Fruit fly (Drosophila melanogaster) whole organism, embryonic: ENCODE results near the gene CG10301.

Experiments used
- C15 ChIP-seq: fragments of 200-800 bp; sonication (Bioruptor generic); IDR thresholded peaks from 3 replicates; pipeline ENCODE4 v1.3.6; 2022; ENCODE audit warnings: missing biosample characterization, missing genetic modification characterization
- CG10321 ChIP-seq: fragments of 200-800 bp; sonication (Bioruptor generic); IDR thresholded peaks from 2 replicates; pipeline ENCODE4 v1.3.6; 2022; ENCODE audit warnings: missing biosample characterization, missing genetic modification characterization
- CG11504 ChIP-seq: fragments of 200-800 bp; sonication (Bioruptor generic); optimal IDR thresholded peaks from 3 replicates; lab custom pipeline; 2019; ENCODE audit warnings: missing biosample characterization, mild to moderate bottlenecking, missing genetic modification characterization, moderate library complexity
- CG11696 ChIP-seq: fragments of 200-800 bp; sonication (Bioruptor generic); IDR thresholded peaks from 2 replicates; pipeline ENCODE4 v1.3.6; 2022; ENCODE audit warnings: missing biosample characterization, missing genetic modification characterization
- CG11723 ChIP-seq: fragments of 200-800 bp; sonication (Bioruptor generic); optimal IDR thresholded peaks from 2 replicates; lab custom pipeline; 2017; ENCODE audit warnings: missing biosample characterization, mild to moderate bottlenecking, missing genetic modification characterization
- CG12219 ChIP-seq: fragments of 200-800 bp; sonication (Bioruptor generic); optimal IDR thresholded peaks from 3 replicates; lab custom pipeline; 2018; ENCODE audit warnings: missing biosample characterization, mild to moderate bottlenecking, missing genetic modification characterization
- CG1233 ChIP-seq: fragments of 200-800 bp; sonication (Bioruptor generic); optimal IDR thresholded peaks from 4 replicates; lab custom pipeline; 2018; ENCODE audit warnings: missing biosample characterization, mild to moderate bottlenecking, missing genetic modification characterization
- CG17359 ChIP-seq: fragments of 200-800 bp; sonication (Bioruptor generic); optimal IDR thresholded peaks from 3 replicates; lab custom pipeline; 2018; ENCODE audit warnings: missing biosample characterization, mild to moderate bottlenecking, missing genetic modification characterization, moderate library complexity
- CG2120 ChIP-seq: fragments of 200-800 bp; sonication (Bioruptor generic); optimal IDR thresholded peaks from 3 replicates; lab custom pipeline; 2016; ENCODE audit warnings: missing biosample characterization, missing genetic modification characterization
- CG3065 ChIP-seq: fragments of 200-800 bp; sonication (Bioruptor generic); optimal IDR thresholded peaks from 2 replicates; lab custom pipeline; 2016; ENCODE audit warnings: missing biosample characterization, missing genetic modification characterization
- CG31388 ChIP-seq: fragments of 200-800 bp; sonication (Bioruptor generic); optimal IDR thresholded peaks from 2 replicates; lab custom pipeline; 2016; ENCODE audit warnings: missing biosample characterization, missing genetic modification characterization
- CG31441 ChIP-seq: fragments of 200-800 bp; sonication (Bioruptor generic); IDR thresholded peaks from 2 replicates; pipeline ENCODE4 v1.3.6; 2022; ENCODE audit warnings: missing biosample characterization, missing genetic modification characterization
- CG4360 ChIP-seq: fragments of 200-800 bp; sonication (Bioruptor generic); IDR thresholded peaks from 2 replicates; pipeline ENCODE4 v1.3.6; 2022; ENCODE audit warnings: missing biosample characterization, missing genetic modification characterization
- CG4820 ChIP-seq: fragments of 200-800 bp; sonication (Bioruptor generic); optimal IDR thresholded peaks from 3 replicates; lab custom pipeline; 2016; ENCODE audit warnings: missing biosample characterization, missing genetic modification characterization
- CG6689 ChIP-seq: fragments of 200-800 bp; sonication (Bioruptor generic); IDR thresholded peaks from 2 replicates; pipeline ENCODE4 v1.3.6; 2022; ENCODE audit warnings: missing biosample characterization, missing genetic modification characterization
- CG6765 ChIP-seq: fragments of 200-800 bp; sonication (Bioruptor generic); optimal IDR thresholded peaks from 3 replicates; lab custom pipeline; 2017; ENCODE audit warnings: missing biosample characterization, mild to moderate bottlenecking, missing genetic modification characterization
- CG7839 ChIP-seq: fragments of 200-800 bp; sonication (Bioruptor generic); optimal IDR thresholded peaks from 3 replicates; lab custom pipeline; 2018; ENCODE audit warnings: missing biosample characterization, mild to moderate bottlenecking, missing genetic modification characterization, moderate library complexity
- CG9797 ChIP-seq: fragments of 200-800 bp; sonication (Bioruptor generic); optimal IDR thresholded peaks from 3 replicates; lab custom pipeline; 2018; ENCODE audit warnings: missing biosample characterization, mild to moderate bottlenecking, missing genetic modification characterization
- CHES-1-like ChIP-seq: fragments of 200-800 bp; sonication (Bioruptor generic); optimal IDR thresholded peaks from 2 replicates; lab custom pipeline; 2016; ENCODE audit warnings: missing biosample characterization, missing genetic modification characterization
- Chrac-16 ChIP-seq: fragments of 200-800 bp; sonication (Bioruptor generic); optimal IDR thresholded peaks from 3 replicates; lab custom pipeline; 2016; ENCODE audit warnings: missing biosample characterization, missing genetic modification characterization
- D ChIP-seq, 2 experiments: fragments of 200-800 bp in 1 of 2; fragments of >200 bp in 1 of 2; sonication (Bioruptor generic) in 1 of 2; optimal IDR thresholded peaks; 2 replicates in 1 of 2; 3 replicates in 1 of 2; lab custom pipeline; 2017; ENCODE audit warnings: mild to moderate bottlenecking in 1 of 2, missing biosample characterization in 1 of 2, missing genetic modification characterization in 1 of 2, missing genetic modification reagents in 1 of 2
- Dip3 ChIP-seq: fragments of 200-800 bp; sonication (Bioruptor generic); optimal IDR thresholded peaks from 3 replicates; lab custom pipeline; 2016; ENCODE audit warnings: missing biosample characterization, missing genetic modification characterization
- Elba2 ChIP-seq: fragments of 200-800 bp; sonication (Bioruptor generic); optimal IDR thresholded peaks from 3 replicates; lab custom pipeline; 2016; ENCODE audit warnings: missing biosample characterization, missing genetic modification characterization
- Fer3 ChIP-seq: fragments of 200-800 bp; sonication (Bioruptor generic); optimal IDR thresholded peaks from 2 replicates; lab custom pipeline; 2018; ENCODE audit warnings: missing biosample characterization, mild to moderate bottlenecking, missing genetic modification characterization, moderate library complexity
- Gug ChIP-seq: fragments of 200-800 bp; sonication (Bioruptor generic); IDR thresholded peaks from 4 replicates; pipeline ENCODE4 v1.3.6; 2022; ENCODE audit warnings: missing biosample characterization, missing genetic modification characterization
- Hand ChIP-seq: fragments of 200-800 bp; sonication (Bioruptor generic); optimal IDR thresholded peaks from 2 replicates; lab custom pipeline; 2017; ENCODE audit warnings: mild to moderate bottlenecking, missing biosample characterization, missing genetic modification reagents, missing genetic modification characterization
- Hr51 ChIP-seq, 2 experiments: fragments of 200-800 bp; sonication (Bioruptor generic); optimal IDR thresholded peaks; 2 replicates in 1 of 2; 3 replicates in 1 of 2; lab custom pipeline; 2016 to 2018; ENCODE audit warnings: missing biosample characterization in 2 of 2, missing genetic modification characterization in 2 of 2, mild to moderate bottlenecking in 1 of 2, moderate library complexity in 1 of 2
- Lhr ChIP-seq: fragments of 200-800 bp; sonication (Bioruptor generic); optimal IDR thresholded peaks from 3 replicates; lab custom pipeline; 2017; ENCODE audit warnings: mild to moderate bottlenecking, missing biosample characterization, missing genetic modification reagents, missing genetic modification characterization
- Lim3 ChIP-seq: fragments of 200-800 bp; sonication (Bioruptor generic); IDR thresholded peaks from 2 replicates; pipeline ENCODE4 v1.3.6; 2022; ENCODE audit warnings: missing biosample characterization, missing genetic modification characterization
- NFAT ChIP-seq: fragments of 200-800 bp; sonication (Bioruptor generic); IDR thresholded peaks from 2 replicates; pipeline ENCODE4 v1.3.6; 2022; ENCODE audit warnings: missing biosample characterization, missing genetic modification characterization
- Ravus ChIP-seq: fragments of 200-800 bp; sonication (Bioruptor generic); IDR thresholded peaks from 2 replicates; pipeline ENCODE4 v1.3.6; 2022; ENCODE audit warnings: missing biosample characterization, missing genetic modification characterization
- Scr ChIP-seq: fragments of 200-800 bp; sonication (Bioruptor generic); IDR thresholded peaks from 2 replicates; pipeline ENCODE4 v1.3.6; 2022; ENCODE audit warnings: missing biosample characterization, missing genetic modification characterization; ENCODE audit not compliant: partially characterized antibody
- Spps ChIP-seq: fragments of 200-800 bp; sonication (Bioruptor generic); optimal IDR thresholded peaks from 2 replicates; lab custom pipeline; 2018; ENCODE audit warnings: missing biosample characterization, mild to moderate bottlenecking, missing genetic modification characterization
- Xbp1 ChIP-seq: fragments of 200-800 bp; sonication (Bioruptor generic); optimal IDR thresholded peaks from 3 replicates; lab custom pipeline; 2016; ENCODE audit warnings: missing biosample characterization, mild to moderate bottlenecking, missing genetic modification characterization
- bbx ChIP-seq: fragments of 200-800 bp; sonication (Bioruptor generic); IDR thresholded peaks from 2 replicates; pipeline ENCODE4 v1.3.6; 2022; ENCODE audit warnings: missing biosample characterization, missing genetic modification characterization; ENCODE audit not compliant: partially characterized antibody
- danr ChIP-seq: fragments of 200-800 bp; sonication (Bioruptor generic); IDR thresholded peaks from 2 replicates; pipeline ENCODE4 v1.3.6; 2022; ENCODE audit warnings: missing biosample characterization, missing genetic modification characterization
- dati ChIP-seq: fragments of 200-800 bp; sonication (Bioruptor generic); IDR thresholded peaks from 2 replicates; pipeline ENCODE4 v1.3.6; 2022; ENCODE audit warnings: missing biosample characterization, missing genetic modification characterization
- disco-r ChIP-seq: fragments of 200-800 bp; sonication (Bioruptor generic); optimal IDR thresholded peaks from 2 replicates; lab custom pipeline; 2016; ENCODE audit warnings: missing biosample characterization, missing genetic modification characterization
- fd102C ChIP-seq: fragments of 200-800 bp; sonication (Bioruptor generic); optimal IDR thresholded peaks from 2 replicates; lab custom pipeline; 2018; ENCODE audit warnings: missing biosample characterization, mild to moderate bottlenecking, missing genetic modification characterization, moderate library complexity
- insv ChIP-seq, 2 experiments: fragments of 200-800 bp; sonication (Bioruptor generic); optimal IDR thresholded peaks; 3 replicates each; lab custom pipeline; 2016 to 2018; ENCODE audit warnings: missing biosample characterization in 2 of 2, missing genetic modification characterization in 2 of 2
- jing ChIP-seq: fragments of 200-800 bp; sonication (Bioruptor generic); optimal IDR thresholded peaks from 2 replicates; lab custom pipeline; 2018; ENCODE audit warnings: missing biosample characterization, mild to moderate bottlenecking, missing genetic modification characterization
- lilli ChIP-seq: fragments of 200-800 bp; sonication (Bioruptor generic); optimal IDR thresholded peaks from 3 replicates; lab custom pipeline; 2016; ENCODE audit warnings: missing biosample characterization, missing genetic modification characterization
- mam ChIP-seq: fragments of 200-800 bp; sonication (Bioruptor generic); optimal IDR thresholded peaks from 3 replicates; lab custom pipeline; 2016; ENCODE audit warnings: missing biosample characterization, missing genetic modification characterization
- oc ChIP-seq: fragments of 200-800 bp; sonication (Bioruptor generic); optimal IDR thresholded peaks from 2 replicates; lab custom pipeline; 2018; ENCODE audit warnings: missing biosample characterization, mild to moderate bottlenecking, missing genetic modification characterization, moderate library complexity
- otp ChIP-seq: fragments of 200-800 bp; sonication (Bioruptor generic); IDR thresholded peaks from 3 replicates; pipeline ENCODE4, ENCODE4 v1.3.6; 2022; ENCODE audit warnings: missing biosample characterization, missing genetic modification characterization
- p53 ChIP-seq: fragments of 200-800 bp; sonication (Bioruptor generic); optimal IDR thresholded peaks from 2 replicates; lab custom pipeline; 2016; ENCODE audit warnings: missing biosample characterization, missing genetic modification characterization
- schlank ChIP-seq: fragments of 200-800 bp; sonication (Bioruptor generic); optimal IDR thresholded peaks from 2 replicates; lab custom pipeline; 2018; ENCODE audit warnings: missing biosample characterization, mild to moderate bottlenecking, missing genetic modification characterization
- sd ChIP-seq: fragments of 200-800 bp; sonication (Bioruptor generic); optimal IDR thresholded peaks from 3 replicates; lab custom pipeline; 2018; ENCODE audit warnings: missing biosample characterization, mild to moderate bottlenecking, missing genetic modification characterization, moderate library complexity
- sqz ChIP-seq: fragments of 200-800 bp; sonication (Bioruptor generic); optimal IDR thresholded peaks from 3 replicates; lab custom pipeline; 2018; ENCODE audit warnings: missing biosample characterization, mild to moderate bottlenecking, missing genetic modification characterization
- wdn ChIP-seq: fragments of 200-800 bp; sonication (Bioruptor generic); IDR thresholded peaks from 2 replicates; pipeline ENCODE4 v1.3.6; 2022; ENCODE audit warnings: missing biosample characterization, missing genetic modification characterization

Gene CG10301

dm6 chr3R:23713901-23714300 lies 3.9 kb downstream of the CG10301 start (continued):
- peak; percentile 41 for TF ChIP-seq sqz (GFP tag; lab: Kevin White, UChicago)
- no peak for TF ChIP-seq Scr (GFP tag; lab: Robert Waterston, UW)
- TF ChIP-seq p53 (GFP tag; lab: Kevin White, UChicago): no peak
- TF ChIP-seq otp (GFP tag; lab: Robert Waterston, UW): peak; percentile 70; the same call in 2 of the 3 replicates
- TF ChIP-seq CG3065 (GFP tag; lab: Kevin White, UChicago): peak; percentile 18
- TF ChIP-seq CHES-1-like: no peak
- TF ChIP-seq CG12219 (GFP tag; lab: Kevin White, UChicago): peak; percentile 57
- no peak for TF ChIP-seq schlank
- no peak for TF ChIP-seq Hand (GFP tag; lab: Kevin White, UChicago)
- TF ChIP-seq CG4820 (GFP tag; lab: Kevin White, UChicago): peak; percentile 78
- TF ChIP-seq CG6765 (GFP tag; lab: Kevin White, UChicago): no peak
- no peak for TF ChIP-seq CG11723 (GFP tag; lab: Kevin White, UChicago)
- no peak for TF ChIP-seq D (optimal IDR thresholded peaks at IDR 0.05; lab: Kevin White, UChicago)
- TF ChIP-seq D (GFP tag; optimal IDR thresholded peaks at IDR 0.05; lab: Kevin White, UChicago): peak; percentile 69
- TF ChIP-seq C15 (GFP tag; lab: Robert Waterston, UW): no peak
- peak; percentile 33 for TF ChIP-seq Spps (tag; lab: Kevin White, UChicago)
- TF ChIP-seq Xbp1: peak; percentile 78
- no peak for TF ChIP-seq insv (GFP tag; optimal IDR thresholded peaks at IDR 0.05; lab: Kevin White, UChicago)
- TF ChIP-seq sd (tag; lab: Kevin White, UChicago): peak; percentile 14
- peak; percentile 63 for TF ChIP-seq CG7839 (tag; lab: Kevin White, UChicago)
- peak; percentile 20 for TF ChIP-seq mam (GFP tag; lab: Kevin White, UChicago)
- peak; percentile 5 for TF ChIP-seq Lhr (GFP tag; lab: Kevin White, UChicago)
- TF ChIP-seq Chrac-16: peak; percentile 63
- TF ChIP-seq disco-r (GFP tag; lab: Kevin White, UChicago): peak; percentile 0
- TF ChIP-seq CG11504 (tag; lab: Kevin White, UChicago): peak; percentile 65
- TF ChIP-seq CG17359: peak; percentile 70
- 0 out of 2 replicates have a peak, but pooled peaks have one; percentile 27 for TF ChIP-seq wdn (GFP tag; lab: Robert Waterston, UW)
- no peak for TF ChIP-seq CG9797
- TF ChIP-seq fd102C (GFP tag; lab: Kevin White, UChicago): peak; percentile 45
- peak; percentile 49 for TF ChIP-seq lilli
- no peak for TF ChIP-seq Dip3 (GFP tag; lab: Kevin White, UChicago)
- peak; percentile 39 for TF ChIP-seq CG2120 (GFP tag; lab: Kevin White, UChicago)
- peak; percentile 64 for TF ChIP-seq CG31388 (GFP tag; lab: Kevin White, UChicago)
- TF ChIP-seq CG31441: peak; percentile 74
- TF ChIP-seq Hr51 (GFP tag; optimal IDR thresholded peaks at IDR 0.05; lab: Kevin White, UChicago): peak in 1 of 2 experiments; percentile 77
- no peak for TF ChIP-seq Elba2 (GFP tag; lab: Kevin White, UChicago)
- peak; percentile 57 for TF ChIP-seq Lim3 (GFP tag; lab: Robert Waterston, UW)
- 0 out of 2 replicates have a peak, but pooled peaks have one; percentile 21 for TF ChIP-seq CG6689 (GFP tag; lab: Robert Waterston, UW)
- peak; percentile 47; the same call in 1 of the 2 replicates for TF ChIP-seq CG11696
- no peak for TF ChIP-seq danr (GFP tag; lab: Robert Waterston, UW)
- TF ChIP-seq oc: peak; percentile 65
- TF ChIP-seq CG4360: peak; percentile 28; the same call in 1 of the 2 replicates
- peak; percentile 50 for TF ChIP-seq Fer3 (tag; lab: Kevin White, UChicago)
- TF ChIP-seq NFAT (GFP tag; lab: Robert Waterston, UW): no peak
- TF ChIP-seq Ravus (GFP tag; lab: Robert Waterston, UW): no peak
- TF ChIP-seq dati: no peak
- peak; percentile 34; the same call in 1 of the 4 replicates for TF ChIP-seq Gug (GFP tag; lab: Robert Waterston, UW)
- TF ChIP-seq bbx (GFP tag; lab: Robert Waterston, UW): no peak
- peak; percentile 56 for TF ChIP-seq CG1233 (GFP tag; lab: Kevin White, UChicago)
- peak; percentile 29 for TF ChIP-seq jing (GFP tag; lab: Kevin White, UChicago)
- no peak for TF ChIP-seq CG10321
